Fruit fly (Drosophila melanogaster) whole organism, wandering third instar larva: ENCODE measurements around the gene CG12684.
A peak's percentile ranks its signal among the peaks of the same experiment; 100 is the strongest.

ENCODE experiments used
- Abd-B ChIP-seq: fragments of >200 bp; optimal IDR thresholded peaks from 2 replicates; lab custom pipeline; 2017; ENCODE audit warnings: missing biosample characterization, missing genetic modification characterization
- CG32264 ChIP-seq: fragments of 200-800 bp; sonication (Bioruptor generic); optimal IDR thresholded peaks from 2 replicates; lab custom pipeline; 2016; ENCODE audit warnings: missing biosample characterization, missing genetic modification characterization
- CG9705 ChIP-seq: fragments of 200-800 bp; sonication (Bioruptor generic); optimal IDR thresholded peaks from 2 replicates; lab custom pipeline; 2018; ENCODE audit warnings: missing biosample characterization, mild to moderate bottlenecking, missing genetic modification characterization
- CrebA ChIP-seq: fragments of 200-800 bp; sonication (Bioruptor generic); optimal IDR thresholded peaks from 2 replicates; lab custom pipeline; 2016; ENCODE audit warnings: missing biosample characterization, mild to moderate bottlenecking, missing genetic modification characterization, borderline replicate concordance
- Dfd ChIP-seq: fragments of >200 bp; optimal IDR thresholded peaks from 2 replicates; lab custom pipeline; 2017; ENCODE audit warnings: missing biosample characterization, missing genetic modification characterization
- Dif ChIP-seq: fragments of 200-275, 200-300 bp; sonication (Bioruptor generic); optimal IDR thresholded peaks from 2 replicates; lab custom pipeline; 2018; ENCODE audit warnings: missing biosample characterization, missing genetic modification characterization; ENCODE audit not compliant: partially characterized antibody
- GATAd ChIP-seq: sonication (Bioruptor generic); optimal IDR thresholded peaks from 2 replicates; lab custom pipeline; 2016; ENCODE audit warnings: missing biosample characterization, missing genetic modification characterization
- HLH106 ChIP-seq: fragments of 200-800 bp; optimal IDR thresholded peaks from 3 replicates; lab custom pipeline; 2019; ENCODE audit warnings: missing biosample characterization, mild to moderate bottlenecking, missing genetic modification characterization, moderate library complexity
- Hnf4 ChIP-seq: fragments of 200-800 bp; sonication (Bioruptor generic); optimal IDR thresholded peaks from 2 replicates; lab custom pipeline; 2016; ENCODE audit warnings: missing biosample characterization, mild to moderate bottlenecking, missing genetic modification characterization
- Hr78 ChIP-seq: fragments of >200 bp; optimal IDR thresholded peaks from 2 replicates; lab custom pipeline; 2017; ENCODE audit warnings: missing biosample characterization, missing genetic modification characterization
- Hr83 ChIP-seq: fragments of 200-300 bp; sonication (Bioruptor generic); optimal IDR thresholded peaks from 2 replicates; lab custom pipeline; 2016; ENCODE audit warnings: missing biosample characterization, mild to moderate bottlenecking, missing genetic modification characterization, moderate library complexity; ENCODE audit not compliant: poor library complexity, severe bottlenecking
- Jra ChIP-seq: sonication (Bioruptor generic); optimal IDR thresholded peaks from 2 replicates; lab custom pipeline; 2016; ENCODE audit warnings: missing biosample characterization, missing genetic modification characterization
- Mio ChIP-seq: sonication (Bioruptor generic); optimal IDR thresholded peaks from 2 replicates; lab custom pipeline; 2016; ENCODE audit warnings: missing biosample characterization, missing genetic modification characterization
- Myc ChIP-seq: fragments of >200 bp; optimal IDR thresholded peaks from 2 replicates; lab custom pipeline; 2017
- N ChIP-seq: fragments of >200 bp; optimal IDR thresholded peaks from 2 replicates; lab custom pipeline; 2018; ENCODE audit warnings: missing biosample characterization, missing external identifiers, missing genetic modification characterization
- OdsH ChIP-seq: fragments of 200-800 bp; sonication (Bioruptor generic); optimal IDR thresholded peaks from 2 replicates; lab custom pipeline; 2016; ENCODE audit warnings: missing biosample characterization, mild to moderate bottlenecking, missing genetic modification characterization
- Rel ChIP-seq, 2 experiments: fragments of 200-800 bp; sonication (Bioruptor generic) in 1 of 2; optimal IDR thresholded peaks; 2 replicates in 1 of 2; 3 replicates in 1 of 2; lab custom pipeline; 2016 to 2019; ENCODE audit warnings: mild to moderate bottlenecking in 2 of 2, missing biosample characterization in 2 of 2, missing genetic modification characterization in 2 of 2, moderate library complexity in 1 of 2
- Sp1 ChIP-seq: fragments of 200-800 bp; sonication (Bioruptor generic); optimal IDR thresholded peaks from 3 replicates; lab custom pipeline; 2019; ENCODE audit warnings: missing biosample characterization, mild to moderate bottlenecking, missing genetic modification characterization, moderate library complexity
- Vsx2 ChIP-seq: fragments of 200-300, 225-300 bp; sonication (Bioruptor generic); optimal IDR thresholded peaks from 2 replicates; lab custom pipeline; 2018; ENCODE audit warnings: missing biosample characterization, missing genetic modification characterization; ENCODE audit not compliant: partially characterized antibody
- br ChIP-seq: fragments of 200-800 bp; sonication (Bioruptor generic); optimal IDR thresholded peaks from 2 replicates; lab custom pipeline; 2016; ENCODE audit warnings: missing biosample characterization, missing genetic modification characterization
- brk ChIP-seq: fragments of 200-800 bp; sonication (Bioruptor generic); optimal IDR thresholded peaks from 2 replicates; lab custom pipeline; 2016; ENCODE audit warnings: missing biosample characterization, mild to moderate bottlenecking, missing genetic modification characterization
- dl ChIP-seq, 2 experiments: fragments of 175-275, 200-275 bp in 1 of 2; fragments of 200-275 bp in 1 of 2; sonication (Bioruptor generic); optimal IDR thresholded peaks; lab custom pipeline; 2018; ENCODE audit warnings: mild to moderate bottlenecking in 2 of 2, missing biosample characterization in 2 of 2, missing genetic modification characterization in 2 of 2, moderate library complexity in 2 of 2; ENCODE audit not compliant: partially characterized antibody in 2 of 2, insufficient read depth in 1 of 2
- dmrt93B ChIP-seq: fragments of 200-800 bp; sonication (Bioruptor generic); optimal IDR thresholded peaks from 2 replicates; lab custom pipeline; 2018; ENCODE audit warnings: missing biosample characterization, mild to moderate bottlenecking, missing genetic modification characterization
- dsf ChIP-seq: sonication (Bioruptor generic); optimal IDR thresholded peaks from 2 replicates; lab custom pipeline; 2016; ENCODE audit warnings: missing biosample characterization, missing genetic modification characterization, borderline replicate concordance
- ey ChIP-seq: fragments of 200-800 bp; sonication (Bioruptor generic); optimal IDR thresholded peaks from 2 replicates; lab custom pipeline; 2016; ENCODE audit warnings: missing biosample characterization, missing genetic modification characterization
- foxo ChIP-seq, 2 experiments: fragments of 200-800 bp; sonication (Bioruptor generic); optimal IDR thresholded peaks; 2 replicates in 1 of 2; 3 replicates in 1 of 2; lab custom pipeline; 2016 to 2017; ENCODE audit warnings: missing biosample characterization in 2 of 2, missing genetic modification characterization in 2 of 2
- fru ChIP-seq: fragments of 200-800 bp; sonication (Bioruptor generic); optimal IDR thresholded peaks from 3 replicates; lab custom pipeline; 2016; ENCODE audit warnings: missing biosample characterization, mild to moderate bottlenecking, missing genetic modification characterization
- h ChIP-seq: fragments of 200-800 bp; sonication (Bioruptor generic); optimal IDR thresholded peaks from 3 replicates; lab custom pipeline; 2016; ENCODE audit warnings: missing biosample characterization, mild to moderate bottlenecking, missing genetic modification characterization
- jim ChIP-seq: fragments of 175-275, 200-325 bp; sonication (Bioruptor generic); optimal IDR thresholded peaks from 2 replicates; lab custom pipeline; 2016; ENCODE audit warnings: missing biosample characterization, mild to moderate bottlenecking, missing genetic modification characterization
- lola ChIP-seq: fragments of >200 bp; optimal IDR thresholded peaks from 2 replicates; lab custom pipeline; 2017; ENCODE audit warnings: missing biosample characterization, missing genetic modification characterization
- pan ChIP-seq: fragments of >200 bp; optimal IDR thresholded peaks from 2 replicates; lab custom pipeline; 2017
- psq ChIP-seq: fragments of 200-800 bp; sonication (Bioruptor generic); optimal IDR thresholded peaks from 3 replicates; lab custom pipeline; 2017; ENCODE audit warnings: missing biosample characterization, mild to moderate bottlenecking, missing genetic modification characterization, moderate library complexity
- rgr ChIP-seq: fragments of 200-800 bp; sonication (Bioruptor generic); optimal IDR thresholded peaks from 3 replicates; lab custom pipeline; 2016; ENCODE audit warnings: missing biosample characterization, mild to moderate bottlenecking, missing genetic modification characterization
- sage ChIP-seq: fragments of 200-800 bp; sonication (Bioruptor generic); optimal IDR thresholded peaks from 2 replicates; lab custom pipeline; 2016; ENCODE audit warnings: missing biosample characterization, mild to moderate bottlenecking, missing genetic modification characterization
- sv ChIP-seq: fragments of 200-800 bp; sonication (Bioruptor generic); optimal IDR thresholded peaks from 3 replicates; lab custom pipeline; 2016; ENCODE audit warnings: missing biosample characterization, missing genetic modification characterization
- tai ChIP-seq: sonication (Bioruptor generic); optimal IDR thresholded peaks from 2 replicates; lab custom pipeline; 2016; ENCODE audit warnings: missing biosample characterization, missing genetic modification characterization
- woc ChIP-seq: sonication (Bioruptor generic); optimal IDR thresholded peaks from 2 replicates; lab custom pipeline; 2016; ENCODE audit warnings: missing biosample characterization, mild to moderate bottlenecking, missing genetic modification characterization

CG12684 gene

dm6 chrX:4610481-4610880 is 38.8 kb upstream of the CG12684 start:
- TF ChIP-seq dsf (peak; percentile 84), woc (GFP tag; lab: Kevin White, UChicago) (peak; percentile 72), psq (peak; percentile 79), jim (GFP tag; lab: Kevin White, UChicago) (peak; percentile 97), OdsH (GFP tag; lab: Kevin White, UChicago) (peak; percentile 92), ey (GFP tag; lab: Kevin White, UChicago) (peak; percentile 65), fru (GFP tag; lab: Kevin White, UChicago) (peak; percentile 84), Myc (lab: Kevin White, UChicago) (no peak), HLH106 (peak; percentile 65), Hr83 (GFP tag; lab: Kevin White, UChicago) (peak; percentile 100), Jra (peak; percentile 96), foxo (GFP tag; optimal IDR thresholded peaks at IDR 0.05; lab: Kevin White, UChicago) (peak in 1 of 2 experiments; percentile 88), br (GFP tag; lab: Kevin White, UChicago) (peak; percentile 90), tai (peak; percentile 94), CrebA (GFP tag; lab: Kevin White, UChicago) (peak; percentile 5), dmrt93B (GFP tag; lab: Kevin White, UChicago) (peak; percentile 58), Vsx2 (no peak), Abd-B (GFP tag; lab: Kevin White, UChicago) (no peak), rgr (GFP tag; lab: Kevin White, UChicago) (peak; percentile 96), CG9705 (peak; percentile 77), Rel (GFP tag; optimal IDR thresholded peaks at IDR 0.05; lab: Kevin White, UChicago) (peak; percentile 60), Rel (tag; optimal IDR thresholded peaks at IDR 0.05; lab: Kevin White, UChicago) (peak; percentile 40), lola (GFP tag; lab: Kevin White, UChicago) (no peak), N (GFP tag; lab: Kevin White, UChicago) (no peak), pan (no peak), Dif (GFP tag; lab: Kevin White, UChicago) (no peak), Dfd (GFP tag; lab: Kevin White, UChicago) (no peak), Hr78 (no peak), Hnf4 (peak; percentile 97), h (GFP tag; lab: Kevin White, UChicago) (peak; percentile 96), sage (GFP tag; lab: Kevin White, UChicago) (peak; percentile 80), CG32264 (peak; percentile 87), brk (GFP tag; lab: Kevin White, UChicago) (peak; percentile 89), Mio (GFP tag; lab: Kevin White, UChicago) (peak; percentile 60), sv (GFP tag; lab: Kevin White, UChicago) (no peak), GATAd (GFP tag; lab: Kevin White, UChicago) (peak; percentile 88), Sp1 (GFP tag; lab: Kevin White, UChicago) (peak; percentile 78)

dm6 chrX:4609737-4610136 is 38.0 kb upstream of the CG12684 start:
- TF ChIP-seq pan (no peak), ey (GFP tag; lab: Kevin White, UChicago) (no peak), h (GFP tag; lab: Kevin White, UChicago) (no peak), sv (GFP tag; lab: Kevin White, UChicago) (no peak), dl (GFP tag; optimal IDR thresholded peaks at IDR 0.05; lab: Kevin White, UChicago; ENCODE audit: insufficient read depth in 1 of 2, partially characterized antibody in 2 of 2) (no peak), brk (GFP tag; lab: Kevin White, UChicago) (no peak), jim (GFP tag; lab: Kevin White, UChicago) (no peak), Vsx2 (no peak), CG9705 (no peak), Jra (no peak), sage (GFP tag; lab: Kevin White, UChicago) (no peak), psq (no peak), Hr83 (GFP tag; lab: Kevin White, UChicago) (no peak), Abd-B (GFP tag; lab: Kevin White, UChicago) (no peak), br (GFP tag; lab: Kevin White, UChicago) (no peak), tai (no peak), woc (GFP tag; lab: Kevin White, UChicago) (no peak), Dif (GFP tag; lab: Kevin White, UChicago) (no peak), Rel (GFP tag; optimal IDR thresholded peaks at IDR 0.05; lab: Kevin White, UChicago) (no peak), Rel (tag; optimal IDR thresholded peaks at IDR 0.05; lab: Kevin White, UChicago) (no peak)
- TF ChIP-seq, all 38 proteins: peak for 0
